Worm (Caenorhabditis elegans) whole organism, L3 larva: ENCODE data around the gene Y40B10A.11.

Experiments
- R02D3.7 ChIP-seq: fragments of 150-350 bp; optimal IDR thresholded peaks from 2 replicates; lab custom pipeline; 2014; ENCODE audit warnings: missing biosample characterization, missing genetic modification characterization
- aly-2 ChIP-seq: fragments of 150-350 bp; optimal IDR thresholded peaks from 2 replicates; lab custom pipeline; 2014; ENCODE audit warnings: missing biosample characterization, missing genetic modification characterization
- ceh-16 ChIP-seq: sonication (generic microtip); optimal IDR thresholded peaks from 2 replicates; lab custom pipeline; 2017; ENCODE audit warnings: missing biosample characterization, missing genetic modification characterization
- ceh-82 ChIP-seq: fragments of 150-350 bp; optimal IDR thresholded peaks from 2 replicates; lab custom pipeline; 2014; ENCODE audit warnings: missing biosample characterization, missing genetic modification characterization
- ceh-9 ChIP-seq: sonication (generic microtip); optimal IDR thresholded peaks from 2 replicates; lab custom pipeline; 2018; ENCODE audit warnings: missing biosample characterization, missing genetic modification characterization
- elt-3 ChIP-seq, 3 experiments: fragments of 150-350 bp in 1 of 3; sonication (generic microtip) in 2 of 3; optimal IDR thresholded peaks; 2 replicates in 2 of 3; 4 replicates in 1 of 3; lab custom pipeline; 2014 to 2017; ENCODE audit warnings: missing biosample characterization in 3 of 3, missing genetic modification characterization in 3 of 3
- hmg-11 ChIP-seq: sonication (generic microtip); optimal IDR thresholded peaks from 2 replicates; lab custom pipeline; 2016; ENCODE audit warnings: missing genetic modification characterization, missing compliant biosample characterization
- jun-1 ChIP-seq: fragments of 150-350 bp; optimal IDR thresholded peaks from 2 replicates; lab custom pipeline; 2014; ENCODE audit warnings: missing biosample characterization, missing genetic modification reagents, missing genetic modification characterization
- nhr-11 ChIP-seq: fragments of 150-350 bp; optimal IDR thresholded peaks from 2 replicates; lab custom pipeline; 2014; ENCODE audit warnings: missing biosample characterization, missing genetic modification characterization
- nhr-25 ChIP-seq: sonication (generic microtip); optimal IDR thresholded peaks from 2 replicates; lab custom pipeline; 2017; ENCODE audit warnings: missing biosample characterization, missing genetic modification characterization
- nhr-67 ChIP-seq: fragments of 150-350 bp; optimal IDR thresholded peaks from 2 replicates; lab custom pipeline; 2014; ENCODE audit warnings: missing biosample characterization, missing genetic modification characterization
- tbx-2 ChIP-seq: sonication (generic microtip); optimal IDR thresholded peaks from 2 replicates; lab custom pipeline; 2016; ENCODE audit warnings: mild to moderate bottlenecking, missing genetic modification characterization, missing compliant biosample characterization
- unc-62 ChIP-seq: fragments of 150-350 bp; sonication (generic microtip); optimal IDR thresholded peaks from 4 replicates; lab custom pipeline; 2014; ENCODE audit warnings: missing biosample characterization, missing genetic modification reagents, missing genetic modification characterization
- ztf-11 ChIP-seq: fragments of 150-350 bp; optimal IDR thresholded peaks from 2 replicates; lab custom pipeline; 2014; ENCODE audit warnings: missing biosample characterization, missing genetic modification characterization

DNA sequence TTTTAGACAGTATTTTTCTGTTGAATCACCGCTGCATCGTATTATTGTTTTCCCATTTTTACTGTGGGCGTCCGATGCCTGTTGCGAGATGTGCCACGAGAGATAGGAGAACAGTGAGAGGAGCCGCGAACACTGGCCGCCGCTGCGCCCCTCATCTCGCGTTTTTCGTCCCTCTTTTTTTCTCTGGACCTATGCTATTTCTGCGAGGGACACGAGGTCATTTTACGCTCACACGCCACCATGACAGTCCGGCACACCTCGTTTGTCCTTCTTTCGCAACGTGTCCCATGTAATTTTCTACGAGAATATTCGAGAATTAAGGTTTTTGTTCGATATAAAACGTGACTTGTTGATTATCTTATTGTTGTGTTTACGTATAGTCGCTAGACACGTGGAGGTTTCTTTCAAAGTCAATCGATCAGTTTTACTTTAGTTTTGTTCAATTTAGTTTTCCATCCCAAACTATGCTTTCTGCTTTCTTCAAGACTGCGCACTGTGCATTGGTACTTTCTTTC lies 16.6 kb upstream of the Y40B10A.11 start, which contains the start of gene lbp-9:
- TF ChIP-seq tbx-2 (tag; lab: Kevin White, UChicago) (no peak), ceh-9 (tag; lab: Kevin White, UChicago) (no peak), jun-1 (tag; lab: Kevin White, UChicago) (no peak), nhr-11 (no peak), hmg-11 (tag; lab: Kevin White, UChicago) (peak; percentile 25), nhr-67 (tag; lab: Kevin White, UChicago) (no peak), nhr-25 (peak; percentile 94), R02D3.7 (no peak), elt-3 (tag; optimal IDR thresholded peaks at IDR 0.05; lab: Kevin White, UChicago) (no peak), aly-2 (tag; lab: Kevin White, UChicago) (no peak), ztf-11 (no peak), ceh-16 (tag; lab: Kevin White, UChicago) (no peak), unc-62 (no peak), ceh-82 (tag; lab: Kevin White, UChicago) (no peak)
